Worm (Caenorhabditis elegans) whole organism, late embryonic: ENCODE results near the gene fbxa-80.
A peak's percentile ranks its signal among the peaks of the same experiment; 100 is the strongest.

ENCODE experiments used
- K09A11.1 ChIP-seq: sonication (generic microtip); optimal IDR thresholded peaks from 2 replicates; lab custom pipeline; 2017; ENCODE audit warnings: antibody characterized with exemption, mild to moderate bottlenecking, missing genetic modification characterization, missing compliant biosample characterization; ENCODE audit not compliant: insufficient read depth
- T23F11.4 ChIP-seq: fragments of 200-800 bp; sonication (Bioruptor generic); optimal IDR thresholded peaks from 2 replicates; lab custom pipeline; 2018; ENCODE audit warnings: mild to moderate bottlenecking, missing genetic modification characterization, missing compliant biosample characterization
- ahr-1 ChIP-seq: sonication (generic microtip); optimal IDR thresholded peaks from 2 replicates; lab custom pipeline; 2016; ENCODE audit warnings: missing genetic modification characterization, missing compliant biosample characterization
- ceh-19 ChIP-seq: fragments of 200-800 bp; sonication (Bioruptor generic); optimal IDR thresholded peaks from 2 replicates; lab custom pipeline; 2018; ENCODE audit warnings: mild to moderate bottlenecking, missing genetic modification characterization, missing compliant biosample characterization
- ceh-24 ChIP-seq: sonication (generic microtip); optimal IDR thresholded peaks from 2 replicates; lab custom pipeline; 2016; ENCODE audit warnings: mild to moderate bottlenecking, missing genetic modification characterization, missing compliant biosample characterization
- ceh-30 ChIP-seq: fragments of 150-350 bp; optimal IDR thresholded peaks from 2 replicates; lab custom pipeline; 2014; ENCODE audit warnings: missing biosample characterization, missing genetic modification characterization
- ceh-31 ChIP-seq: sonication (generic microtip); optimal IDR thresholded peaks from 2 replicates; lab custom pipeline; 2016; ENCODE audit warnings: missing genetic modification characterization, missing compliant biosample characterization
- ceh-45 ChIP-seq: fragments of 200-800 bp; sonication (Bioruptor generic); IDR thresholded peaks from 2 replicates; pipeline ENCODE4 v1.3.6; 2022; ENCODE audit warnings: missing genetic modification reagents, missing genetic modification characterization, missing compliant biosample characterization
- dve-1 ChIP-seq: sonication (generic microtip); optimal IDR thresholded peaks from 2 replicates; lab custom pipeline; 2017; ENCODE audit warnings: antibody characterized with exemption, mild to moderate bottlenecking, missing genetic modification characterization, missing compliant biosample characterization
- elt-2 ChIP-seq: sonication (generic microtip); optimal IDR thresholded peaks from 2 replicates; lab custom pipeline; 2016; ENCODE audit warnings: missing genetic modification reagents, missing genetic modification characterization, missing compliant biosample characterization
- elt-4 ChIP-seq: sonication (generic microtip); optimal IDR thresholded peaks from 2 replicates; lab custom pipeline; 2016; ENCODE audit warnings: missing genetic modification characterization, missing compliant biosample characterization
- fkh-10 ChIP-seq: fragments of 150-350 bp; optimal IDR thresholded peaks from 2 replicates; lab custom pipeline; 2014; ENCODE audit warnings: missing biosample characterization, missing genetic modification reagents, missing genetic modification characterization
- fkh-6 ChIP-seq: sonication (generic microtip); optimal IDR thresholded peaks from 2 replicates; lab custom pipeline; 2016; ENCODE audit warnings: missing genetic modification characterization, missing compliant biosample characterization
- gmeb-2 ChIP-seq: sonication (generic microtip); optimal IDR thresholded peaks from 2 replicates; lab custom pipeline; 2016; ENCODE audit warnings: missing genetic modification characterization, inconsistent platforms, missing compliant biosample characterization
- hlh-13 ChIP-seq: fragments of 200-800 bp; sonication (Bioruptor generic); optimal IDR thresholded peaks from 2 replicates; lab custom pipeline; 2018; ENCODE audit warnings: mild to moderate bottlenecking, missing genetic modification characterization, missing compliant biosample characterization
- hlh-6 ChIP-seq: sonication (generic microtip); optimal IDR thresholded peaks from 2 replicates; lab custom pipeline; 2016; ENCODE audit warnings: missing genotype, missing genetic modification characterization, missing compliant biosample characterization
- lin-11 ChIP-seq: fragments of 200-800 bp; sonication (Bioruptor generic); optimal IDR thresholded peaks from 2 replicates; lab custom pipeline; 2018; ENCODE audit warnings: mild to moderate bottlenecking, missing genetic modification characterization, missing compliant biosample characterization
- madf-2 ChIP-seq: sonication (generic microtip); optimal IDR thresholded peaks from 2 replicates; lab custom pipeline; 2017; ENCODE audit warnings: missing genetic modification characterization, missing compliant biosample characterization
- mec-3 ChIP-seq: sonication (generic microtip); optimal IDR thresholded peaks from 2 replicates; lab custom pipeline; 2016; ENCODE audit warnings: borderline replicate concordance, missing genetic modification characterization, missing compliant biosample characterization
- nfya-1 ChIP-seq: sonication (generic microtip); optimal IDR thresholded peaks from 2 replicates; lab custom pipeline; 2017; ENCODE audit warnings: missing genetic modification characterization, mild to moderate bottlenecking, missing compliant biosample characterization, antibody characterized with exemption, moderate library complexity
- nhr-11 ChIP-seq: fragments of 150-350 bp; optimal IDR thresholded peaks from 2 replicates; lab custom pipeline; 2014; ENCODE audit warnings: missing biosample characterization, missing genetic modification characterization
- odd-2 ChIP-seq: sonication (generic microtip); optimal IDR thresholded peaks from 2 replicates; lab custom pipeline; 2017; ENCODE audit warnings: antibody characterized with exemption, mild to moderate bottlenecking, missing genetic modification characterization, missing compliant biosample characterization
- pag-3 ChIP-seq: sonication (generic microtip); optimal IDR thresholded peaks from 2 replicates; lab custom pipeline; 2016; ENCODE audit warnings: missing compliant biosample characterization, missing genetic modification characterization, borderline replicate concordance
- pat-9 ChIP-seq: fragments of 200-800 bp; sonication (Bioruptor generic); optimal IDR thresholded peaks from 2 replicates; lab custom pipeline; 2018; ENCODE audit warnings: mild to moderate bottlenecking, missing genetic modification characterization, moderate library complexity, missing compliant biosample characterization
- pax-1 ChIP-seq: fragments of 150-350 bp; optimal IDR thresholded peaks from 2 replicates; lab custom pipeline; 2014; ENCODE audit warnings: missing biosample characterization, missing genetic modification characterization
- pqm-1 ChIP-seq: sonication (generic microtip); optimal IDR thresholded peaks from 2 replicates; lab custom pipeline; 2016; ENCODE audit warnings: missing genetic modification characterization, missing compliant biosample characterization
- ref-2 ChIP-seq: sonication (generic microtip); optimal IDR thresholded peaks from 2 replicates; lab custom pipeline; 2016; ENCODE audit warnings: missing genetic modification characterization, missing compliant biosample characterization
- rnt-1 ChIP-seq: sonication (generic microtip); optimal IDR thresholded peaks from 2 replicates; lab custom pipeline; 2016; ENCODE audit warnings: missing genetic modification characterization, missing compliant biosample characterization
- sdc-2 ChIP-seq: sonication (generic microtip); optimal IDR thresholded peaks from 2 replicates; lab custom pipeline; 2016; ENCODE audit warnings: missing genotype, missing genetic modification characterization, missing compliant biosample characterization
- syd-9 ChIP-seq: sonication (generic microtip); optimal IDR thresholded peaks from 2 replicates; lab custom pipeline; 2016; ENCODE audit warnings: mild to moderate bottlenecking, missing genetic modification characterization, moderate library complexity, missing compliant biosample characterization
- tbx-2 ChIP-seq: sonication (generic microtip); optimal IDR thresholded peaks from 2 replicates; lab custom pipeline; 2016; ENCODE audit warnings: missing genetic modification characterization, missing compliant biosample characterization
- tbx-7 ChIP-seq: sonication (generic microtip); optimal IDR thresholded peaks from 2 replicates; lab custom pipeline; 2016; ENCODE audit warnings: missing genotype, missing genetic modification characterization, missing compliant biosample characterization
- unc-42 ChIP-seq: sonication (generic microtip); optimal IDR thresholded peaks from 2 replicates; lab custom pipeline; 2016; ENCODE audit warnings: missing genotype, missing genetic modification characterization, missing compliant biosample characterization
- unc-55 ChIP-seq: sonication (generic microtip); optimal IDR thresholded peaks from 2 replicates; lab custom pipeline; 2017; ENCODE audit warnings: missing biosample characterization, missing genetic modification reagents, missing genetic modification characterization
- zip-5 ChIP-seq: sonication (generic microtip); optimal IDR thresholded peaks from 2 replicates; lab custom pipeline; 2016; ENCODE audit warnings: missing genetic modification characterization, missing compliant biosample characterization

fbxa-80 gene

ce11 chrIII:1308209-1308608 lies 6.8 kb downstream of the fbxa-80 start, which contains the start of gene fbxa-79:
TSS of gene fbxa-79 (minus strand) at chrIII:1308294.
- peak; percentile 9 for TF ChIP-seq elt-2
- TF ChIP-seq nhr-11 (tag; lab: Kevin White, UChicago) = no peak
- TF ChIP-seq fkh-10 (GFP tag; lab: Kevin White, UChicago) = no peak
- TF ChIP-seq pax-1 (tag; lab: Kevin White, UChicago) = no peak
- TF ChIP-seq ceh-19 = no peak
- TF ChIP-seq, all 69 proteins: peak for 1

ce11 chrIII:1307333-1307732 lies 7.7 kb downstream of the fbxa-80 start:
- TF ChIP-seq elt-4 (tag; lab: Kevin White, UChicago) (no peak), tbx-2 (tag; lab: Kevin White, UChicago) (no peak), ceh-24 (no peak)

ce11 chrIII:1303414-1303813 lies 11.6 kb downstream of the fbxa-80 start, which contains the start of gene fbxa-75:
TSS of gene fbxa-75 (plus strand) at chrIII:1303714.
- TF ChIP-seq elt-4 (tag; lab: Kevin White, UChicago) = no peak
- TF ChIP-seq tbx-7 (tag; lab: Kevin White, UChicago) = no peak

ce11 chrIII:1297604-1298003 lies 17.4 kb downstream of the fbxa-80 start, which contains the start of gene fbxa-28:
TSS of gene fbxa-28 (plus strand) at chrIII:1297904.
- no peak for TF ChIP-seq T23F11.4 (GFP tag; lab: Kevin White, UChicago)
- TF ChIP-seq ceh-31 (tag; lab: Kevin White, UChicago) = no peak
- no peak for TF ChIP-seq pag-3 (tag; lab: Kevin White, UChicago)
- TF ChIP-seq dve-1 (tag; lab: Kevin White, UChicago) = no peak
- no peak for TF ChIP-seq pqm-1 (tag; lab: Kevin White, UChicago)
- TF ChIP-seq odd-2 (tag; lab: Kevin White, UChicago) = no peak
- no peak for TF ChIP-seq pat-9
- TF ChIP-seq syd-9 (tag; lab: Kevin White, UChicago) = no peak
- TF ChIP-seq tbx-2 (tag; lab: Kevin White, UChicago) = no peak
- TF ChIP-seq ceh-30 (tag; lab: Kevin White, UChicago) = no peak
- TF ChIP-seq elt-4 (tag; lab: Kevin White, UChicago) = no peak
- TF ChIP-seq elt-2 = no peak
- TF ChIP-seq ahr-1 (tag; lab: Kevin White, UChicago) = no peak
- TF ChIP-seq lin-11 (tag; lab: Kevin White, UChicago) = no peak
- no peak for TF ChIP-seq sdc-2 (tag; lab: Kevin White, UChicago)
- no peak for TF ChIP-seq K09A11.1
- no peak for TF ChIP-seq ceh-24
- TF ChIP-seq fkh-6 = no peak
- TF ChIP-seq unc-42 (tag; lab: Kevin White, UChicago) = no peak

- TF ChIP-seq madf-2 (tag; lab: Kevin White, UChicago) (no peak), elt-2 (peak; percentile 65), hlh-13 (GFP tag; lab: Kevin White, UChicago) (no peak)
Observed at ce11 chrIII:1295149-1295716, 19.8 kb downstream of the fbxa-80 start, which contains the start of gene fbxa-35. TSS of gene fbxa-35 (plus strand) at chrIII:1295666.

- TF ChIP-seq unc-42 (tag; lab: Kevin White, UChicago) (no peak), ceh-45 (GFP tag; lab: Robert Waterston, UW) (no peak), ceh-19 (no peak), ref-2 (tag; lab: Kevin White, UChicago) (no peak), pax-1 (tag; lab: Kevin White, UChicago) (no peak), rnt-1 (tag; lab: Kevin White, UChicago) (no peak), hlh-6 (no peak), mec-3 (tag; lab: Kevin White, UChicago) (no peak), fkh-6 (no peak), pag-3 (tag; lab: Kevin White, UChicago) (no peak), nfya-1 (tag; lab: Kevin White, UChicago) (no peak), elt-2 (no peak), pqm-1 (tag; lab: Kevin White, UChicago) (no peak), unc-55 (GFP tag; lab: Kevin White, UChicago) (no peak), zip-5 (tag; lab: Kevin White, UChicago) (no peak), gmeb-2 (no peak), ahr-1 (tag; lab: Kevin White, UChicago) (no peak)
Observed at ce11 chrIII:1293135-1293534, 21.9 kb downstream of the fbxa-80 start, which contains the start of gene fbxa-36. TSS of gene fbxa-36 (minus strand) at chrIII:1293235.
